Fruit fly (Drosophila melanogaster): ENCODE data around the gene CG32246.

dm6 chr3L:4624371-4625154 lies 3.5 kb downstream of the CG32246 start:
- TF ChIP-seq Hr96 (GFP tag; optimal IDR thresholded peaks at IDR 0.05) (peak; percentile 87), ovo (GFP tag; optimal IDR thresholded peaks at IDR 0.05) (peak; percentile 75), Crg-1 (GFP tag; optimal IDR thresholded peaks at IDR 0.05) (peak; percentile 32)

Measured in whole organism, adult.